Worm (Caenorhabditis elegans) whole organism, L1 larva: ENCODE measurements around the gene Y48A6B.9.

Experiments used
- C04F5.9 ChIP-seq: sonication (generic microtip); optimal IDR thresholded peaks from 2 replicates; lab custom pipeline; 2016; ENCODE audit warnings: missing genetic modification characterization, missing compliant biosample characterization
- hpl-2 ChIP-seq: fragments of 150-350 bp; optimal IDR thresholded peaks from 2 replicates; lab custom pipeline; 2014; ENCODE audit warnings: missing biosample characterization, missing genetic modification reagents, missing genetic modification characterization
- isw-1 ChIP-seq: fragments of 200-800 bp; sonication (Bioruptor generic); IDR thresholded peaks from 2 replicates; pipeline ENCODE4 v1.3.6; 2022; ENCODE audit warnings: missing genetic modification characterization, missing compliant biosample characterization
- lin-14 ChIP-seq: fragments of 200-800 bp; sonication (Bioruptor generic); optimal IDR thresholded peaks from 2 replicates; lab custom pipeline; 2018; ENCODE audit warnings: mild to moderate bottlenecking, missing genetic modification characterization, moderate library complexity, missing compliant biosample characterization
- mef-2 ChIP-seq: fragments of 150-350 bp; optimal IDR thresholded peaks from 2 replicates; lab custom pipeline; 2014; ENCODE audit warnings: missing biosample characterization, missing genetic modification characterization
- nhr-237 ChIP-seq: fragments of 150-350 bp; optimal IDR thresholded peaks from 2 replicates; lab custom pipeline; 2014; ENCODE audit warnings: missing biosample characterization, missing genetic modification characterization
- snpc-4 ChIP-seq: fragments of 150-350 bp; optimal IDR thresholded peaks from 2 replicates; lab custom pipeline; 2014; ENCODE audit warnings: missing biosample characterization, missing genetic modification characterization
- unc-30 ChIP-seq: sonication (generic microtip); optimal IDR thresholded peaks from 2 replicates; lab custom pipeline; 2017; ENCODE audit warnings: missing biosample characterization, missing genetic modification characterization
- unc-98 ChIP-seq: fragments of 200-800 bp; sonication (Bioruptor generic); IDR thresholded peaks from 2 replicates; pipeline ENCODE4 v1.3.6; 2022; ENCODE audit warnings: missing genetic modification characterization, missing compliant biosample characterization
- ztf-11 ChIP-seq, 2 experiments: sonication (generic microtip); optimal IDR thresholded peaks; 2 replicates each; lab custom pipeline; 2016 to 2017; ENCODE audit warnings: missing genetic modification characterization in 2 of 2, missing biosample characterization in 1 of 2, missing compliant biosample characterization in 1 of 2

DNA sequence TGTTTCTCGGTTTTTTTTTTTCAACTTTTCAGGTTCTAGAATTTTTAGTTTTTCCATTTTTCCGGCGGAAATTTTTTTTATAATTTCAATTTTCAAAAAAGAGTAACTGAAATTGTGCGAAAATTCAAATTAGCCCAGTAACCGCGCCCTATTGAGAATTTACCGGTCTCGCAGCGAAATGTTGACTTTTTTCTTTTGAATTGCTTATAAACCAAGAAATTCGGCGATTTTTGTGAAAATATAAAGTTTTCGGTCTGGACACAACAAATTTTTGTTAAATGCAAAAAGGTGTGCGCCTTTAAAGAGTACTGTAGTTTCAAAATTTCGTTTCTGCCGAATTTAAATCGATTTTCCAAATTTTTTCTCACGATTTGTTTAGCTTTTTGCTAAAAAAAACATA, 22.4 kb upstream of the Y48A6B.9 start:
- TF ChIP-seq ztf-11 (tag; optimal IDR thresholded peaks at IDR 0.05; lab: Kevin White, UChicago), result no peak
- no peak for TF ChIP-seq snpc-4
- no peak for TF ChIP-seq unc-98 (GFP tag; lab: Robert Waterston, UW)
- no peak for TF ChIP-seq lin-14
- TF ChIP-seq unc-30 (tag; lab: Kevin White, UChicago), result no peak
- no peak for TF ChIP-seq C04F5.9 (tag; lab: Kevin White, UChicago)
- TF ChIP-seq hpl-2 (GFP tag; lab: Kevin White, UChicago), result no peak
- TF ChIP-seq isw-1 (GFP tag; lab: Robert Waterston, UW), result no peak
- TF ChIP-seq nhr-237 (tag; lab: Kevin White, UChicago), result no peak
- no peak for TF ChIP-seq mef-2
